Worm (Caenorhabditis elegans) whole organism, L2 larva: ENCODE measurements around the gene dph-7.

Experiments used
- alr-1 ChIP-seq: fragments of 150-350 bp; optimal IDR thresholded peaks from 2 replicates; lab custom pipeline; 2014; ENCODE audit warnings: missing biosample characterization, missing genetic modification characterization
- ceh-16 ChIP-seq: fragments of 150-350 bp; optimal IDR thresholded peaks from 2 replicates; lab custom pipeline; 2014; ENCODE audit warnings: missing biosample characterization, missing genetic modification characterization
- crh-2 ChIP-seq: sonication (generic microtip); optimal IDR thresholded peaks from 2 replicates; lab custom pipeline; 2017; ENCODE audit warnings: missing biosample characterization, missing genetic modification characterization
- elt-1 ChIP-seq: fragments of 150-350 bp; optimal IDR thresholded peaks from 2 replicates; lab custom pipeline; 2014; ENCODE audit warnings: missing biosample characterization, missing genetic modification characterization
- lin-13 ChIP-seq: fragments of 150-350 bp; optimal IDR thresholded peaks from 2 replicates; lab custom pipeline; 2014; ENCODE audit warnings: missing biosample characterization, missing genetic modification reagents, missing genetic modification characterization
- lin-39 ChIP-seq: fragments of 150-350 bp; optimal IDR thresholded peaks from 2 replicates; lab custom pipeline; 2014; ENCODE audit warnings: missing biosample characterization, missing genetic modification reagents, missing genetic modification characterization
- nhr-6 ChIP-seq: fragments of 150-350 bp; optimal IDR thresholded peaks from 2 replicates; lab custom pipeline; 2014; ENCODE audit warnings: missing biosample characterization, missing genetic modification characterization
- nhr-77 ChIP-seq: fragments of 150-350 bp; optimal IDR thresholded peaks from 2 replicates; lab custom pipeline; 2014; ENCODE audit warnings: missing biosample characterization, missing genetic modification characterization
- sem-4 ChIP-seq: fragments of 150-350 bp; optimal IDR thresholded peaks from 2 replicates; lab custom pipeline; 2014; ENCODE audit warnings: missing biosample characterization, missing genetic modification reagents, missing genetic modification characterization
- snpc-4 ChIP-seq: fragments of 150-350 bp; optimal IDR thresholded peaks from 2 replicates; lab custom pipeline; 2014; ENCODE audit warnings: missing biosample characterization, missing genetic modification characterization
- unc-62 ChIP-seq: fragments of 150-350 bp; optimal IDR thresholded peaks from 2 replicates; lab custom pipeline; 2014; ENCODE audit warnings: missing biosample characterization, missing genetic modification reagents, missing genetic modification characterization
- ztf-4 ChIP-seq: fragments of 150-350 bp; optimal IDR thresholded peaks from 2 replicates; lab custom pipeline; 2014; ENCODE audit warnings: missing biosample characterization, missing genetic modification characterization

DNA sequence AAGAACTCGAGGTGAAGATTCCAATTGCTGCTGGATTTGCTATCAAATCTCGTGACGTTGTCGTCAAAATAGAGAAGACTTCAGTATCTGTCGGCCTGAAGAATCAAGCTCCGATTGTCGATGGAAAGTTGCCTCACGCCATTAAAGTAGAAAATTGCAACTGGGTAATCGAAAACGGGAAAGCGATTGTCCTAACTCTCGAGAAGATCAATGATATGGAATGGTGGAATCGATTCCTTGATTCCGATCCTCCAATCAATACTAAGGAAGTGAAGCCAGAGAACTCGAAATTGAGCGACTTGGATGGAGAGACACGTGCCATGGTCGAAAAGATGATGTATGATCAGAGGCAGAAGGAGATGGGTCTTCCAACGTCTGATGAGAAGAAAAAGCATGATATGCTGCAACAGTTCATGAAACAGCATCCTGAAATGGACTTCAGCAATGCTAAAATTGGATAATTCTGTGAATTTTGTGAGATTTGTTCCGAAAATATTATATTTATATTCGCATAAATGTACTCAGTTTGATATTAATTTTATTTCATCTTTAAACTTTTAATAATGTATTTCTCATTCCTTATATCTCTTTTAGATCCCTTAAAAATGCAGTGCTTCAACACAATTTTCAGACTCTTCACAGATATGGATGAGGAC is 27.3 kb downstream of the dph-7 start, which contains the start of gene dro-1:
- TF ChIP-seq nhr-6 (tag; lab: Kevin White, UChicago) = no peak
- TF ChIP-seq lin-39 (tag; lab: Kevin White, UChicago) = no peak
- no peak for TF ChIP-seq nhr-77 (tag; lab: Kevin White, UChicago)
- TF ChIP-seq alr-1 = no peak
- no peak for TF ChIP-seq elt-1
- no peak for TF ChIP-seq ztf-4 (tag; lab: Kevin White, UChicago)
- no peak for TF ChIP-seq snpc-4
- no peak for TF ChIP-seq sem-4 (tag; lab: Kevin White, UChicago)
- TF ChIP-seq lin-13 (GFP tag; lab: Kevin White, UChicago) = no peak
- no peak for TF ChIP-seq crh-2 (tag; lab: Kevin White, UChicago)
- TF ChIP-seq unc-62 (GFP tag; lab: Kevin White, UChicago) = no peak
- no peak for TF ChIP-seq ceh-16 (tag; lab: Kevin White, UChicago)
